Fruit fly (Drosophila melanogaster): ENCODE data around the gene Eig71Ea.

Eig71Ea gene

DNA sequence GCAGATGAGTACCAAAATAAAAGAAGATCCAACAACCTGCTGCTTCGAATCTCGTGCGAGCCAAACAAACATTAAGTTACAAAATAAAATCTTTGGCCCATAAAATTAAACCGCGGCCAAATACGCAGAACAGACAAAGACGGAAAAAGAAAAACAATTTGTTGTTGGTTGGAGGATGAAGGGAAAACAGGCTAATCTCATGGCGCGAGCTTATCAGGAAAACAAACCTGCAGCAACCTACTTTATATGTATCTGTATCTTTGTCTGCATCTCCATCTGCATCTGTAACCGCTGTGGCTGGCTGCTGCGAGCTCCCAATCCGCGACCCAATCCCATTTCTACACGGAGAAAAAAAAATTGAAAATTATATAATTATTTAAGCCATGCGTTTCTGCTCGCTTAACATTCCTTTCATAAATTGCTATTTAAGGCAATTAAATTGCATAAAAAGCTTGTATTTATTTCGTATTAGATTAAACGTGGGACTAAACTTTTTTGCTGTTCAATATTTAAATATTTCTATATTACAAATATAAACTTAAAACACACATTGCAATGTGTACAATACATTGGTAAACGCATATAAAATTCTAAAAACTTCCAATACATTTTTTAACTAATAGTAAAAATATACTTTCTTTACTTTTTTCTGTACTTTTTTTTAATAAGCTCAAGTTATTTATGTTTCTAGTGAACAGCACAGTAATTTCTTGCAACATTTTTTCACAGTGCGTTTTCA is 43.5 kb upstream of the Eig71Ea start (continued):
- TF ChIP-seq CG32006 (GFP tag; optimal IDR thresholded peaks at IDR 0.05) (peak; percentile 70), CG15336 (GFP tag; IDR thresholded peaks at IDR 0.05) (0 out of 2 replicates have a peak, but pooled peaks have one; percentile 8), acj6 (GFP tag; optimal IDR thresholded peaks at IDR 0.05) (peak; percentile 62), CG34406 (GFP tag; optimal IDR thresholded peaks at IDR 0.05) (peak; percentile 54), CG11762 (GFP tag; optimal IDR thresholded peaks at IDR 0.05; ENCODE audit: insufficient read depth) (peak; percentile 51), Eip75B (GFP tag; optimal IDR thresholded peaks at IDR 0.05) (no peak), Gug (GFP tag; IDR thresholded peaks at IDR 0.05) (peak; percentile 14; the same call in 1 of the 2 replicates), CG3032 (tag; optimal IDR thresholded peaks at IDR 0.05) (no peak), Hr39 (GFP tag; optimal IDR thresholded peaks at IDR 0.05) (peak; percentile 1), Eip78C (GFP tag) (peak; percentile 87), Met (GFP tag; optimal IDR thresholded peaks at IDR 0.05) (no peak), cyc (GFP tag; optimal IDR thresholded peaks at IDR 0.05) (peak; percentile 11), fkh (GFP tag; optimal IDR thresholded peaks at IDR 0.05) (no peak), CG6792 (GFP tag; optimal IDR thresholded peaks at IDR 0.05) (peak; percentile 33), CG4318 (GFP tag; optimal IDR thresholded peaks at IDR 0.05) (peak; percentile 40), Lpt (GFP tag; optimal IDR thresholded peaks at IDR 0.05) (no peak), CG31627 (GFP tag; optimal IDR thresholded peaks at IDR 0.05) (no peak), net (GFP tag; optimal IDR thresholded peaks at IDR 0.05) (no peak), OdsH (GFP tag; optimal IDR thresholded peaks at IDR 0.05) (peak; percentile 56), CG3919 (GFP tag; optimal IDR thresholded peaks at IDR 0.05) (peak; percentile 52), Sox15 (GFP tag; optimal IDR thresholded peaks at IDR 0.05) (peak; percentile 22), CG9139 (GFP tag; optimal IDR thresholded peaks at IDR 0.05) (no peak), CG6854 (GFP tag; optimal IDR thresholded peaks at IDR 0.05) (no peak), Blimp-1 (GFP tag; optimal IDR thresholded peaks at IDR 0.05) (no peak)

DNA sequence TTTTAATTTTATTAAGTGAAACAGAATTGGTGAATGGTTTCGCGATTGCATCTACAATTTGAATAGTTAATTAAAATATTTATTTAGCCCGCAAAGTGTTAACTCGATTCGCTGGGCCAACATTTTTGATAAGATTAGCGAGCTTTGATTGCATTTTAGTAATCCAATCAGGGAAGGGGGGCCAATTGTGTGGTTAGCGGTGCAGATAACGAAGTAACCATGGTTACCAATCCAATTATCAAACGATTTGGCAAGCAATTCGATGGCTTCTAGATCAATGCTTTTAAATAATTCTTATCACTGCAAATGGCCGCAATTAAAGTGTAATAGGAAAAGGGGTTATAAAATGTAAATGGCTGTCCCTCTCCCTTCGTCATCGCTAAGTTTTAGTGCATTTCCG is 42.9 kb upstream of the Eig71Ea start:
- TF ChIP-seq CG16779 (tag; optimal IDR thresholded peaks at IDR 0.05) (no peak), CG7368 (GFP tag; optimal IDR thresholded peaks at IDR 0.05) (no peak), lz (GFP tag; optimal IDR thresholded peaks at IDR 0.05) (no peak), CG11902 (GFP tag; optimal IDR thresholded peaks at IDR 0.05) (no peak), esn (GFP tag; optimal IDR thresholded peaks at IDR 0.05) (no peak), CG6808 (GFP tag; optimal IDR thresholded peaks at IDR 0.05) (no peak), spab (GFP tag; optimal IDR thresholded peaks at IDR 0.05) (no peak), dac (GFP tag; optimal IDR thresholded peaks at IDR 0.05) (no peak), Hr38 (GFP tag; optimal IDR thresholded peaks at IDR 0.05) (no peak), CG3032 (tag; optimal IDR thresholded peaks at IDR 0.05) (no peak), salr (GFP tag; optimal IDR thresholded peaks at IDR 0.05) (no peak)

DNA sequence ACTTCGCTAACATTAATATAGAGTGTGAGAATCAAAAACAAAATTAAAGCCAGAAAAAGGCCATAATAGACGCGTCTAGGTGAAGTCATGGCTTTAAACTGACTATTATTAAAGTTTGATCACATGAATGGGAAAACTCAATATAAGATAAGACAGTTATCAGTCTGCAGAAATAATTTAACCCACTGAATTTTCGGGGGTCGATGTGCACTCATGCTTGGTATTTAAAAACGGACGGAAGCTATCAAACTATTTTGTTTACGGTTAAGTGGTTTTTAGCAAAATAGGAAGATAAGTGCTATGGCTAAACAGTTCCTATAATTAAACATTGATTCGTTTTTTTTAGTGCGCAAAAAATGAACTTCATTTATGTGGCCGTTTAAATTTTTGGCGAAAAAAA is 42.5 kb upstream of the Eig71Ea start, which contains the start of gene CG34451:
CG34451 (minus strand) TSS at position 101 of the 400 bp plus-strand sequence.
- TF ChIP-seq Gug (GFP tag; IDR thresholded peaks at IDR 0.05) = no peak
- TF ChIP-seq lz (GFP tag; optimal IDR thresholded peaks at IDR 0.05) = no peak
- TF ChIP-seq CG10669 (GFP tag; optimal IDR thresholded peaks at IDR 0.05) = no peak
- TF ChIP-seq CG6792 (GFP tag; optimal IDR thresholded peaks at IDR 0.05) = no peak
- no peak for TF ChIP-seq svp (GFP tag)
- TF ChIP-seq fd59A (GFP tag; optimal IDR thresholded peaks at IDR 0.05) = no peak
- no peak for TF ChIP-seq CG6276 (GFP tag; optimal IDR thresholded peaks at IDR 0.05)
- TF ChIP-seq fd85E (GFP tag; optimal IDR thresholded peaks at IDR 0.05) = no peak
- TF ChIP-seq CG4318 (GFP tag; optimal IDR thresholded peaks at IDR 0.05) = no peak
- TF ChIP-seq Lpt (GFP tag; optimal IDR thresholded peaks at IDR 0.05) = no peak
- TF ChIP-seq spab (GFP tag; optimal IDR thresholded peaks at IDR 0.05) = no peak
- no peak for TF ChIP-seq Sox14 (GFP tag; optimal IDR thresholded peaks at IDR 0.05)

Measured in whole organism, prepupa.